Worm (Caenorhabditis elegans) whole organism, early embryonic: ENCODE results near the gene mfsd-12.

Experiments used
- ama-1 ChIP-seq: fragments of 150-350 bp; optimal IDR thresholded peaks from 2 replicates; lab custom pipeline; 2014
- ceh-13 ChIP-seq: fragments of 200-800 bp; sonication (Bioruptor generic); optimal IDR thresholded peaks from 2 replicates; lab custom pipeline; 2018; ENCODE audit warnings: mild to moderate bottlenecking, missing genetic modification characterization, missing compliant biosample characterization
- pes-1 ChIP-seq: fragments of 200-800 bp; sonication (Bioruptor generic); IDR thresholded peaks from 2 replicates; pipeline ENCODE4 v1.3.6; 2022; ENCODE audit warnings: missing genetic modification reagents, missing genetic modification characterization, missing compliant biosample characterization
- scrt-1 ChIP-seq: fragments of 200-800 bp; sonication (Bioruptor generic); IDR thresholded peaks from 2 replicates; pipeline ENCODE4 v1.3.6; 2022; ENCODE audit warnings: missing genetic modification characterization, missing compliant biosample characterization
- tbx-37 ChIP-seq: fragments of 200-800 bp; sonication (Bioruptor generic); conservative IDR thresholded peaks from 2 replicates; pipeline ENCODE4 v1.3.6; 2022; ENCODE audit warnings: missing genetic modification reagents, missing genetic modification characterization, missing compliant biosample characterization

ce11 chrX:4706755-4707226 lies 38.9 kb downstream of the mfsd-12 start, which contains the start of gene dhhc-10:
- TF ChIP-seq ama-1 (lab: Kevin White, UChicago) (no peak), ceh-13 (no peak), tbx-37 (GFP tag; lab: Robert Waterston, UW) (no peak; the same call in 1 of the 2 replicates), pes-1 (GFP tag; lab: Robert Waterston, UW) (no peak), scrt-1 (no peak)
